Fruit fly (Drosophila melanogaster): ENCODE measurements around the gene PH4alphaNE1.

Gene PH4alphaNE1

DNA sequence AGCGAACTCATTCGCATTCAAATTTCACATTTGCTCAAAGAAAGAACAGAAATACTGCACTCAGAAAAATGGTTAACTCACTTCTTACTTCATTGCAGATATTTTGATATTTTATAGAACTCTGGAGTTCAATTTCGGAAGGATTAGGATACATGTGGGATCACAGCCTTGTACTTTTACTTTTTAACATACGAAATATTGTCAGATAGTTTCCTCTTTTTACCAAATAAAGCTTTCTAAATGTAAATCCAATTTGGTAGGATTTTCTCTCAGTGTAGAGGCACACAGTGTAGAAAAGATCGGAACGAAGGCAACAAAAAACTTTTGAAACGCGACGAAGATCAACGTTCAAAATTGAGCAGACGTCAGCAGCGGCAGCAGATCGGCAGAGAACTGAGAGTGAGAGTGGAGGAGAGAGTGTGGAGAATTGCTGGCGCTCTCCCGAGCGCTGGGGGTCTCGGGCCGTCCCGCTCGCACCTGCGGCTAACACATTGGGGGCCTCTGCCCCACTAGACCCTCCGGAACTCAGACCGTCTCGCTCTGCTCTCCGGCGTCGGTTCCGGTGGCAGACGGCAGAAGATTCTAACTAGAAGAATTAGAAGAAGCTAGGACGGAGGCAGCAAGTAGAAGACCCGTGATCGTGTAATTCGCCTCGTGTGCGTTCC is 32.0 kb upstream of the PH4alphaNE1 start, which contains the start of gene tmod (continued):
- TF ChIP-seq NFAT (GFP tag; IDR thresholded peaks at IDR 0.05), result 0 out of 2 replicates have a peak, but pooled peaks have one; percentile 7
- TF ChIP-seq Dip2 (GFP tag; IDR thresholded peaks at IDR 0.05), result no peak
- TF ChIP-seq sim (GFP tag; IDR thresholded peaks at IDR 0.05), result no peak
- TF ChIP-seq CG15073 (GFP tag; optimal IDR thresholded peaks at IDR 0.05), result no peak
- TF ChIP-seq sens-2 (GFP tag; IDR thresholded peaks at IDR 0.05), result no peak
- no peak for TF ChIP-seq ac (GFP tag; optimal IDR thresholded peaks at IDR 0.05)
- TF ChIP-seq phol (tag; optimal IDR thresholded peaks at IDR 0.05), result peak; percentile 82
- peak; percentile 37 for TF ChIP-seq shn (GFP tag; optimal IDR thresholded peaks at IDR 0.05)
- no peak for TF ChIP-seq Taf1 (GFP tag; IDR thresholded peaks at IDR 0.05)
- no peak for TF ChIP-seq bigmax (GFP tag; optimal IDR thresholded peaks at IDR 0.05)
- TF ChIP-seq stc (GFP tag; IDR thresholded peaks at IDR 0.05), result 0 out of 2 replicates have a peak, but pooled peaks have one; percentile 6
- TF ChIP-seq CG8089 (GFP tag; optimal IDR thresholded peaks at IDR 0.05), result peak; percentile 50
- TF ChIP-seq gsb-n (tag; optimal IDR thresholded peaks at IDR 0.05), result peak; percentile 45
- TF ChIP-seq mam (GFP tag; optimal IDR thresholded peaks at IDR 0.05), result peak; percentile 37
- no peak for TF ChIP-seq vnd (GFP tag; IDR thresholded peaks at IDR 0.05; ENCODE audit: partially characterized antibody)
- TF ChIP-seq p53 (GFP tag; optimal IDR thresholded peaks at IDR 0.05), result no peak
- no peak for TF ChIP-seq gsb (GFP tag; IDR thresholded peaks at IDR 0.05)
- 0 out of 2 replicates have a peak, but pooled peaks have one; percentile 16 for TF ChIP-seq CG9932 (GFP tag; IDR thresholded peaks at IDR 0.05)
- no peak for TF ChIP-seq sima (GFP tag; optimal IDR thresholded peaks at IDR 0.05)
- TF ChIP-seq inv (GFP tag; IDR thresholded peaks at IDR 0.05; ENCODE audit: partially characterized antibody), result no peak
- no peak for TF ChIP-seq CG3065 (GFP tag; optimal IDR thresholded peaks at IDR 0.05)
- TF ChIP-seq Usf (GFP tag; optimal IDR thresholded peaks at IDR 0.05), result no peak
- no peak for TF ChIP-seq luna (GFP tag; optimal IDR thresholded peaks at IDR 0.05)
- TF ChIP-seq z (GFP tag; IDR thresholded peaks at IDR 0.05), result no peak
- TF ChIP-seq CG4328 (GFP tag; optimal IDR thresholded peaks at IDR 0.05), result no peak
- peak; percentile 41 for TF ChIP-seq CG10209 (GFP tag; optimal IDR thresholded peaks at IDR 0.05)
- TF ChIP-seq kay (GFP tag; optimal IDR thresholded peaks at IDR 0.05), result no peak
- no peak for TF ChIP-seq fu2 (GFP tag; optimal IDR thresholded peaks at IDR 0.05)
- peak; percentile 5 for TF ChIP-seq CG1602 (GFP tag; optimal IDR thresholded peaks at IDR 0.05)
- TF ChIP-seq Hsf (GFP tag; optimal IDR thresholded peaks at IDR 0.05), result no peak
- no peak for TF ChIP-seq Lhr (GFP tag; optimal IDR thresholded peaks at IDR 0.05)
- peak; percentile 61 for TF ChIP-seq salm (tag; optimal IDR thresholded peaks at IDR 0.05)
- TF ChIP-seq CG12769 (tag; optimal IDR thresholded peaks at IDR 0.05), result peak; percentile 28
- TF ChIP-seq CG2889 (GFP tag; IDR thresholded peaks at IDR 0.05), result no peak
- peak in 1 of 3 experiments; percentile 49 for TF ChIP-seq lola (GFP tag; optimal IDR thresholded peaks at IDR 0.05)
- TF ChIP-seq H15 (GFP tag; IDR thresholded peaks at IDR 0.05), result no peak
- no peak for TF ChIP-seq ara (GFP tag; IDR thresholded peaks at IDR 0.05)
- peak; percentile 46 for TF ChIP-seq tap (tag; optimal IDR thresholded peaks at IDR 0.05)
- TF ChIP-seq bsh (GFP tag; optimal IDR thresholded peaks at IDR 0.05), result peak in 1 of 2 experiments; percentile 69
- no peak for TF ChIP-seq CG6272 (GFP tag; IDR thresholded peaks at IDR 0.05)
- no peak for TF ChIP-seq NC2β (GFP tag; optimal IDR thresholded peaks at IDR 0.05)
- TF ChIP-seq twi (tag; optimal IDR thresholded peaks at IDR 0.05), result peak; percentile 30
- peak; percentile 61 for TF ChIP-seq Oli (tag; optimal IDR thresholded peaks at IDR 0.05)
- TF ChIP-seq zen (tag; optimal IDR thresholded peaks at IDR 0.05), result peak; percentile 3
- peak; percentile 55 for TF ChIP-seq ind (GFP tag; optimal IDR thresholded peaks at IDR 0.05)
- TF ChIP-seq repo (GFP tag; optimal IDR thresholded peaks at IDR 0.05), result no peak
- TF ChIP-seq Optix (GFP tag; IDR thresholded peaks at IDR 0.05), result no peak
- peak; percentile 51; the same call in 1 of the 3 replicates for TF ChIP-seq dysf (GFP tag; IDR thresholded peaks at IDR 0.05)
- no peak for TF ChIP-seq trh (GFP tag; optimal IDR thresholded peaks at IDR 0.05)
- TF ChIP-seq cad (GFP tag; optimal IDR thresholded peaks at IDR 0.05), result no peak
- no peak for TF ChIP-seq unc-4 (GFP tag; IDR thresholded peaks at IDR 0.05; ENCODE audit: partially characterized antibody)
